Fruit fly (Drosophila melanogaster) whole organism, embryonic: ENCODE data around the gene kin17.
A peak's percentile ranks its signal among the peaks of the same experiment; 100 is the strongest.

Source experiments
- B-H2 ChIP-seq: fragments of 200-800 bp; sonication (Bioruptor generic); optimal IDR thresholded peaks from 2 replicates; lab custom pipeline; 2018; ENCODE audit warnings: missing biosample characterization, mild to moderate bottlenecking, missing genetic modification characterization
- BEAF-32 ChIP-seq: fragments of 200-800 bp; sonication (Bioruptor generic); optimal IDR thresholded peaks from 3 replicates; lab custom pipeline; 2017; ENCODE audit warnings: missing biosample characterization, missing genetic modification characterization, mild to moderate bottlenecking, moderate library complexity, missing genetic modification reagents
- Bteb2 ChIP-seq: fragments of 200-800 bp; sonication (Bioruptor generic); optimal IDR thresholded peaks from 2 replicates; lab custom pipeline; 2016; ENCODE audit warnings: missing biosample characterization, missing genetic modification characterization
- CG10267 ChIP-seq: fragments of 200-800 bp; sonication (Bioruptor generic); optimal IDR thresholded peaks from 2 replicates; lab custom pipeline; 2018; ENCODE audit warnings: missing biosample characterization, mild to moderate bottlenecking, missing genetic modification characterization, moderate library complexity
- CG10431 ChIP-seq: fragments of 200-800 bp; sonication (Bioruptor generic); optimal IDR thresholded peaks from 3 replicates; lab custom pipeline; 2018; ENCODE audit warnings: missing biosample characterization, mild to moderate bottlenecking, missing genetic modification characterization
- CG10654 ChIP-seq: fragments of 200-800 bp; sonication (Bioruptor generic); optimal IDR thresholded peaks from 2 replicates; lab custom pipeline; 2016; ENCODE audit warnings: missing biosample characterization, missing genetic modification characterization
- CG11504 ChIP-seq: fragments of 200-800 bp; sonication (Bioruptor generic); optimal IDR thresholded peaks from 3 replicates; lab custom pipeline; 2019; ENCODE audit warnings: missing biosample characterization, mild to moderate bottlenecking, missing genetic modification characterization, moderate library complexity
- CG11560 ChIP-seq: fragments of 200-800 bp; sonication (Bioruptor generic); IDR thresholded peaks from 3 replicates; pipeline ENCODE4 v1.3.6; 2022; ENCODE audit warnings: missing biosample characterization, missing genetic modification characterization
- CG12299 ChIP-seq: fragments of 200-800 bp; sonication (Bioruptor generic); optimal IDR thresholded peaks from 2 replicates; lab custom pipeline; 2018; ENCODE audit warnings: missing biosample characterization, mild to moderate bottlenecking, missing genetic modification characterization
- CG12659 ChIP-seq: fragments of 200-800 bp; sonication (Bioruptor generic); optimal IDR thresholded peaks from 3 replicates; lab custom pipeline; 2017; ENCODE audit warnings: mild to moderate bottlenecking, missing biosample characterization, missing genetic modification reagents, missing genetic modification characterization
- CG13287 ChIP-seq: fragments of 200-800 bp; sonication (Bioruptor generic); IDR thresholded peaks from 2 replicates; pipeline ENCODE4 v1.3.6; 2022; ENCODE audit warnings: missing biosample characterization, missing genetic modification characterization; ENCODE audit not compliant: partially characterized antibody
- CG1603 ChIP-seq: fragments of 200-800 bp; sonication (Bioruptor generic); optimal IDR thresholded peaks from 2 replicates; lab custom pipeline; 2019; ENCODE audit warnings: missing biosample characterization, mild to moderate bottlenecking, missing genetic modification characterization, moderate library complexity
- CG2116 ChIP-seq: fragments of 200-800 bp; sonication (Bioruptor generic); optimal IDR thresholded peaks from 3 replicates; lab custom pipeline; 2018; ENCODE audit warnings: missing biosample characterization, mild to moderate bottlenecking, missing genetic modification characterization
- CG2199 ChIP-seq: fragments of 200-800 bp; sonication (Bioruptor generic); IDR thresholded peaks from 3 replicates; pipeline ENCODE4 v1.3.6; 2022; ENCODE audit warnings: missing biosample characterization, missing genetic modification characterization
- CG30020 ChIP-seq: fragments of 200-800 bp; optimal IDR thresholded peaks from 2 replicates; lab custom pipeline; 2019; ENCODE audit warnings: missing biosample characterization, mild to moderate bottlenecking, missing genetic modification characterization, moderate library complexity
- CG30403 ChIP-seq: fragments of 200-800 bp; sonication (Bioruptor generic); optimal IDR thresholded peaks from 3 replicates; lab custom pipeline; 2016; ENCODE audit warnings: missing biosample characterization, missing genetic modification characterization
- CG32767 ChIP-seq: fragments of 200-800 bp; sonication (Bioruptor generic); IDR thresholded peaks from 2 replicates; pipeline ENCODE4 v1.3.6; 2022; ENCODE audit warnings: missing biosample characterization, missing genetic modification characterization
- CG33557 ChIP-seq: fragments of 200-800 bp; sonication (Bioruptor generic); optimal IDR thresholded peaks from 2 replicates; lab custom pipeline; 2019; ENCODE audit warnings: missing biosample characterization, mild to moderate bottlenecking, missing genetic modification characterization, moderate library complexity
- CG34224 ChIP-seq: fragments of 200-800 bp; sonication (Bioruptor generic); IDR thresholded peaks from 3 replicates; pipeline ENCODE4 v1.3.6; 2022; ENCODE audit warnings: missing biosample characterization, missing genetic modification characterization; ENCODE audit not compliant: partially characterized antibody
- CG34422 ChIP-seq: fragments of 200-800 bp; sonication (Bioruptor generic); IDR thresholded peaks from 3 replicates; pipeline ENCODE4 v1.3.6; 2022; ENCODE audit warnings: missing biosample characterization, missing genetic modification characterization
- CG42726 ChIP-seq: fragments of 200-800 bp; sonication (Bioruptor generic); IDR thresholded peaks from 2 replicates; pipeline ENCODE4 v1.3.6; 2022; ENCODE audit warnings: missing biosample characterization, missing genetic modification characterization; ENCODE audit not compliant: partially characterized antibody
- CG6854 ChIP-seq: fragments of 200-800 bp; sonication (Bioruptor generic); optimal IDR thresholded peaks from 3 replicates; lab custom pipeline; 2017; ENCODE audit warnings: missing biosample characterization, mild to moderate bottlenecking, missing genetic modification characterization
- CG8290 ChIP-seq, 3 experiments: fragments of 200-800 bp; sonication (Bioruptor generic); optimal IDR thresholded peaks; 2 replicates each; lab custom pipeline; 2016 to 2019; ENCODE audit warnings: missing biosample characterization in 3 of 3, missing genetic modification characterization in 3 of 3, mild to moderate bottlenecking in 2 of 3, moderate library complexity in 1 of 3
- CG8359 ChIP-seq: fragments of 200-800 bp; sonication (Bioruptor generic); optimal IDR thresholded peaks from 2 replicates; lab custom pipeline; 2017; ENCODE audit warnings: missing biosample characterization, mild to moderate bottlenecking, missing genetic modification characterization, borderline replicate concordance
- CoRest ChIP-seq: fragments of 200-800 bp; sonication (Bioruptor generic); optimal IDR thresholded peaks from 3 replicates; lab custom pipeline; 2018; ENCODE audit warnings: missing biosample characterization, mild to moderate bottlenecking, missing genetic modification characterization, moderate library complexity
- D19B ChIP-seq: fragments of 200-800 bp; sonication (Bioruptor generic); optimal IDR thresholded peaks from 2 replicates; lab custom pipeline; 2017; ENCODE audit warnings: missing biosample characterization, mild to moderate bottlenecking, missing genetic modification characterization
- Dll ChIP-seq: fragments of 200-800 bp; sonication (Bioruptor generic); IDR thresholded peaks from 4 replicates; pipeline ENCODE4 v1.3.6; 2022; ENCODE audit warnings: missing biosample characterization, missing genetic modification characterization; ENCODE audit not compliant: partially characterized antibody
- E2f2 ChIP-seq: fragments of 200-800 bp; sonication (Bioruptor generic); IDR thresholded peaks from 2 replicates; pipeline ENCODE4 v1.3.6; 2022; ENCODE audit warnings: missing biosample characterization, missing genetic modification characterization
- HmgZ ChIP-seq: fragments of 200-800 bp; sonication (Bioruptor generic); optimal IDR thresholded peaks from 2 replicates; lab custom pipeline; 2018; ENCODE audit warnings: missing biosample characterization, mild to moderate bottlenecking, missing genetic modification characterization
- MBD-R2 ChIP-seq: fragments of 200-800 bp; sonication (Bioruptor generic); IDR thresholded peaks from 2 replicates; pipeline ENCODE4 v1.3.6; 2022; ENCODE audit warnings: missing biosample characterization, missing genetic modification characterization
- Pdp1 ChIP-seq, 2 experiments: fragments of 200-800 bp; sonication (Bioruptor generic); optimal IDR thresholded peaks; 3 replicates each; lab custom pipeline; 2016; ENCODE audit warnings: missing biosample characterization in 2 of 2, missing genetic modification characterization in 2 of 2, mild to moderate bottlenecking in 1 of 2, moderate library complexity in 1 of 2
- Sry-δ ChIP-seq: fragments of 200-800 bp; sonication (Bioruptor generic); optimal IDR thresholded peaks from 2 replicates; lab custom pipeline; 2016; ENCODE audit warnings: missing biosample characterization, missing genetic modification characterization
- Vsx1 ChIP-seq: fragments of 200-800 bp; sonication (Bioruptor generic); optimal IDR thresholded peaks from 2 replicates; lab custom pipeline; 2017; ENCODE audit warnings: missing biosample characterization, mild to moderate bottlenecking, missing genetic modification characterization, missing genetic modification reagents
- bbx ChIP-seq: fragments of 200-800 bp; sonication (Bioruptor generic); IDR thresholded peaks from 2 replicates; pipeline ENCODE4 v1.3.6; 2022; ENCODE audit warnings: missing biosample characterization, missing genetic modification characterization; ENCODE audit not compliant: partially characterized antibody
- crc ChIP-seq: fragments of 200-800 bp; sonication (Bioruptor generic); optimal IDR thresholded peaks from 2 replicates; lab custom pipeline; 2016; ENCODE audit warnings: missing biosample characterization, missing genetic modification characterization
- crp ChIP-seq, 2 experiments: fragments of 200-800 bp; sonication (Bioruptor generic); optimal IDR thresholded peaks; 2 replicates in 1 of 2; 3 replicates in 1 of 2; lab custom pipeline; 2017; ENCODE audit warnings: missing biosample characterization in 2 of 2, missing genetic modification characterization in 2 of 2, mild to moderate bottlenecking in 1 of 2, moderate library complexity in 1 of 2
- fd64A ChIP-seq: fragments of 200-800 bp; sonication (Bioruptor generic); optimal IDR thresholded peaks from 3 replicates; lab custom pipeline; 2018; ENCODE audit warnings: missing biosample characterization, mild to moderate bottlenecking, missing genetic modification characterization
- fru ChIP-seq: fragments of >200 bp; optimal IDR thresholded peaks from 2 replicates; lab custom pipeline; 2017
- fu2 ChIP-seq: fragments of 200-800 bp; sonication (Bioruptor generic); optimal IDR thresholded peaks from 2 replicates; lab custom pipeline; 2016; ENCODE audit warnings: missing biosample characterization, missing genetic modification characterization
- gcm2 ChIP-seq: fragments of 200-800 bp; sonication (Bioruptor generic); optimal IDR thresholded peaks from 2 replicates; lab custom pipeline; 2016; ENCODE audit warnings: missing biosample characterization, missing genetic modification characterization
- gsb-n ChIP-seq: fragments of 200-800 bp; sonication (Bioruptor generic); optimal IDR thresholded peaks from 3 replicates; lab custom pipeline; 2018; ENCODE audit warnings: missing biosample characterization, mild to moderate bottlenecking, missing genetic modification characterization
- insv ChIP-seq, 2 experiments: fragments of 200-800 bp; sonication (Bioruptor generic); optimal IDR thresholded peaks; 3 replicates each; lab custom pipeline; 2016 to 2018; ENCODE audit warnings: missing biosample characterization in 2 of 2, missing genetic modification characterization in 2 of 2
- kay ChIP-seq: fragments of 200-800 bp; sonication (Bioruptor generic); optimal IDR thresholded peaks from 2 replicates; lab custom pipeline; 2016; ENCODE audit warnings: missing biosample characterization, missing genetic modification characterization
- mld ChIP-seq: fragments of 200-800 bp; sonication (Bioruptor generic); IDR thresholded peaks from 3 replicates; pipeline ENCODE4 v1.3.6; 2022; ENCODE audit warnings: missing biosample characterization, missing genetic modification characterization; ENCODE audit not compliant: partially characterized antibody
- nom ChIP-seq: fragments of 200-800 bp; sonication (Bioruptor generic); optimal IDR thresholded peaks from 2 replicates; lab custom pipeline; 2017; ENCODE audit warnings: missing biosample characterization, missing genetic modification characterization, mild to moderate bottlenecking, moderate library complexity, missing genetic modification reagents
- onecut ChIP-seq: fragments of 200-800 bp; sonication (Bioruptor generic); IDR thresholded peaks from 2 replicates; pipeline ENCODE4 v1.3.6; 2022; ENCODE audit warnings: missing biosample characterization, missing genetic modification characterization
- pros ChIP-seq: fragments of 200-800 bp; sonication (Bioruptor generic); optimal IDR thresholded peaks from 3 replicates; lab custom pipeline; 2019; ENCODE audit warnings: missing biosample characterization, mild to moderate bottlenecking, missing genetic modification characterization, moderate library complexity
- sqz ChIP-seq: fragments of 200-800 bp; sonication (Bioruptor generic); optimal IDR thresholded peaks from 3 replicates; lab custom pipeline; 2018; ENCODE audit warnings: missing biosample characterization, mild to moderate bottlenecking, missing genetic modification characterization
- stwl ChIP-seq: fragments of 200-800 bp; sonication (Bioruptor generic); optimal IDR thresholded peaks from 3 replicates; lab custom pipeline; 2018; ENCODE audit warnings: missing biosample characterization, mild to moderate bottlenecking, missing genetic modification characterization, moderate library complexity

kin17 gene

DNA sequence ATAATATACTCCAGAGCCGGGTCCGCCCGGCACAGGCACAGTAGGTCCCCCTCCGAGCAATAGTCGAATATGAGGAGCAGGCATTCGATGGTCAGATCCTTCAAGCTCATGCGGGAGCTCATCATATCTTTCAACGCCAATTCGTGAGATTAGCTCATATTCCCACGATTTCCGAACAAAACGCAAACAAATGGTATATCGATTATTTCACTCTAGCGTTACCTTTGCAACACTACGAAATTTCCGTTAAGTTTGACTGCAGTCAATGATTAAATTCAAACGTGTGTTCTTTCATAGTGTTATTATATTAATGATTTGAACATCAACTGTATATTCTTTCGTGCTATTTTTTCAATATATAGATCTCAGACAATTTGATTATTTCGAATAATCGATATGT lies 36.8 kb downstream of the kin17 start, which contains the start of gene CG33969 (continued):
- no peak for TF ChIP-seq CG34422
- peak; percentile 29 for TF ChIP-seq CG11504 (tag; lab: Kevin White, UChicago)
- no peak for TF ChIP-seq gcm2 (GFP tag; lab: Kevin White, UChicago)
- TF ChIP-seq insv (GFP tag; optimal IDR thresholded peaks at IDR 0.05; lab: Kevin White, UChicago), result no peak
- TF ChIP-seq sqz (GFP tag; lab: Kevin White, UChicago), result no peak
- TF ChIP-seq onecut (GFP tag; lab: Robert Waterston, UW), result peak; percentile 92
- peak; percentile 37; the same call in 1 of the 2 replicates for TF ChIP-seq E2f2 (GFP tag; lab: Robert Waterston, UW)
- peak; percentile 66 for TF ChIP-seq CG1603 (tag; lab: Kevin White, UChicago)
- no peak for TF ChIP-seq CG32767 (GFP tag; lab: Robert Waterston, UW)
- TF ChIP-seq Bteb2 (GFP tag; lab: Kevin White, UChicago), result no peak
- TF ChIP-seq CG30020, result peak; percentile 9
- TF ChIP-seq D19B, result no peak
- TF ChIP-seq fu2 (GFP tag; lab: Kevin White, UChicago), result no peak
- TF ChIP-seq CG8290 (GFP tag; optimal IDR thresholded peaks at IDR 0.05; lab: Kevin White, UChicago), result no peak
- TF ChIP-seq CG8290 (tag; optimal IDR thresholded peaks at IDR 0.05; lab: Kevin White, UChicago), result peak in 1 of 2 experiments; percentile 40
- no peak for TF ChIP-seq pros (GFP tag; lab: Kevin White, UChicago)
- TF ChIP-seq CG11560 (tag; lab: Robert Waterston, UW), result no peak
- TF ChIP-seq CG10267 (tag; lab: Kevin White, UChicago), result peak; percentile 94
- TF ChIP-seq mld (GFP tag; lab: Robert Waterston, UW), result no peak
- TF ChIP-seq bbx (GFP tag; lab: Robert Waterston, UW), result peak; percentile 44; the same call in 1 of the 2 replicates
- peak; percentile 63 for TF ChIP-seq MBD-R2 (GFP tag; lab: Robert Waterston, UW)
- TF ChIP-seq CoRest (tag; lab: Kevin White, UChicago), result no peak
- TF ChIP-seq CG12659 (GFP tag; lab: Kevin White, UChicago), result peak; percentile 22
- TF ChIP-seq fru (lab: Kevin White, UChicago), result no peak
- TF ChIP-seq CG6854 (GFP tag; lab: Kevin White, UChicago), result no peak
- TF ChIP-seq CG33557 (GFP tag; lab: Kevin White, UChicago), result no peak
- peak; percentile 20 for TF ChIP-seq Vsx1 (GFP tag; lab: Kevin White, UChicago)
- TF ChIP-seq nom (GFP tag; lab: Kevin White, UChicago), result no peak
- TF ChIP-seq CG10431 (GFP tag; lab: Kevin White, UChicago), result no peak
- TF ChIP-seq Pdp1 (GFP tag; optimal IDR thresholded peaks at IDR 0.05; lab: Kevin White, UChicago), result peak in 1 of 2 experiments; percentile 46
- no peak for TF ChIP-seq CG10654
- no peak for TF ChIP-seq CG30403 (GFP tag; lab: Kevin White, UChicago)
- TF ChIP-seq crc (GFP tag; lab: Kevin White, UChicago), result no peak
- peak; percentile 82 for TF ChIP-seq CG2116 (GFP tag; lab: Kevin White, UChicago)
- TF ChIP-seq CG8359, result no peak
- TF ChIP-seq BEAF-32 (GFP tag; lab: Kevin White, UChicago), result peak; percentile 58
- TF ChIP-seq CG34224 (GFP tag; lab: Robert Waterston, UW), result peak; percentile 49; the same call in 1 of the 3 replicates
- TF ChIP-seq CG13287 (GFP tag; lab: Robert Waterston, UW), result peak; percentile 58
- TF ChIP-seq CG2199 (GFP tag; lab: Robert Waterston, UW), result 0 out of 3 replicates have a peak, but pooled peaks have one; percentile 11
- TF ChIP-seq stwl (tag; lab: Kevin White, UChicago), result peak; percentile 87
- no peak for TF ChIP-seq CG42726 (GFP tag; lab: Robert Waterston, UW)
- no peak for TF ChIP-seq fd64A
- TF ChIP-seq CG12299 (tag; lab: Kevin White, UChicago), result no peak
- peak; percentile 40 for TF ChIP-seq Sry-δ (GFP tag; lab: Kevin White, UChicago)
- peak; percentile 39; the same call in 1 of the 4 replicates for TF ChIP-seq Dll (GFP tag; lab: Robert Waterston, UW)
- TF ChIP-seq kay (GFP tag; lab: Kevin White, UChicago), result no peak
- TF ChIP-seq gsb-n, result no peak
- TF ChIP-seq B-H2 (GFP tag; lab: Kevin White, UChicago), result peak; percentile 12
- TF ChIP-seq crp (GFP tag; optimal IDR thresholded peaks at IDR 0.05; lab: Kevin White, UChicago), result peak in 1 of 2 experiments; percentile 35
- TF ChIP-seq HmgZ (tag; lab: Kevin White, UChicago), result peak; percentile 28
